1 fruit fly cellular context compared by ENCODE assay signal in genomic region chr3R:4912130-4912549, dm6.
TF ChIP-seq lines count a peak whose summit lies in the region.

No protein-coding gene starts in this region.

TF ChIP-seq in whole organism, embryonic, 481 proteins besides CTCF, POLR2A, EP300 and RAD21 (continued from another document):
- TF ChIP-seq CG7786 (GFP tag; optimal IDR thresholded peaks at IDR 0.05; lab: Kevin White, UChicago) (peak; percentile 64), CG32767 (GFP tag; IDR thresholded peaks at IDR 0.05; lab: Robert Waterston, UW) (0 out of 2 replicates have a peak, but pooled peaks have one; percentile 34), D19A (tag; optimal IDR thresholded peaks at IDR 0.05; lab: Kevin White, UChicago) (peak; percentile 48), dm (GFP tag; optimal IDR thresholded peaks at IDR 0.05; lab: Kevin White, UChicago) (peak; percentile 14), Dip2 (GFP tag; IDR thresholded peaks at IDR 0.05; lab: Robert Waterston, UW) (no peak), CG18011 (GFP tag; optimal IDR thresholded peaks at IDR 0.05; lab: Kevin White, UChicago) (peak; percentile 35), CG7357 (GFP tag; IDR thresholded peaks at IDR 0.05; lab: Robert Waterston, UW) (peak; percentile 55; the same call in 1 of the 3 replicates), CrebB (tag; optimal IDR thresholded peaks at IDR 0.05; lab: Kevin White, UChicago) (peak; percentile 66), CG12744 (GFP tag; optimal IDR thresholded peaks at IDR 0.05; lab: Kevin White, UChicago) (no peak), Side (GFP tag; optimal IDR thresholded peaks at IDR 0.05; lab: Kevin White, UChicago) (peak; percentile 19), psq (GFP tag; optimal IDR thresholded peaks at IDR 0.05; lab: Kevin White, UChicago) (peak; percentile 5), peb (GFP tag; IDR thresholded peaks at IDR 0.05; lab: Robert Waterston, UW) (peak; percentile 40; the same call in 1 of the 2 replicates), trh (GFP tag; optimal IDR thresholded peaks at IDR 0.05; lab: Kevin White, UChicago) (no peak), croc (GFP tag; conservative IDR thresholded peaks at IDR 0.05; lab: Robert Waterston, UW) (no peak; the same call in 2 of the 3 replicates), vnd (GFP tag; IDR thresholded peaks at IDR 0.05; lab: Robert Waterston, UW; ENCODE audit: partially characterized antibody) (no peak), tx (GFP tag; optimal IDR thresholded peaks at IDR 0.05; lab: Kevin White, UChicago) (peak; percentile 47), CG10209 (GFP tag; optimal IDR thresholded peaks at IDR 0.05; lab: Kevin White, UChicago) (peak; percentile 31), sc (optimal IDR thresholded peaks at IDR 0.05; lab: Kevin White, UChicago) (no peak), sc (GFP tag; optimal IDR thresholded peaks at IDR 0.05; lab: Kevin White, UChicago) (no peak), sima (GFP tag; optimal IDR thresholded peaks at IDR 0.05; lab: Kevin White, UChicago) (no peak), CG18619 (GFP tag; optimal IDR thresholded peaks at IDR 0.05; lab: Kevin White, UChicago) (peak; percentile 73), CG5180 (GFP tag; optimal IDR thresholded peaks at IDR 0.05; lab: Kevin White, UChicago) (peak; percentile 11), fd3F (GFP tag; optimal IDR thresholded peaks at IDR 0.05; lab: Kevin White, UChicago) (peak; percentile 43), sqz (GFP tag; optimal IDR thresholded peaks at IDR 0.05; lab: Kevin White, UChicago) (peak; percentile 30), CG8359 (GFP tag; optimal IDR thresholded peaks at IDR 0.05; lab: Kevin White, UChicago; ENCODE audit: borderline replicate concordance) (no peak), BEAF-32 (GFP tag; optimal IDR thresholded peaks at IDR 0.05; lab: Kevin White, UChicago) (no peak), Chrac-16 (GFP tag; optimal IDR thresholded peaks at IDR 0.05; lab: Kevin White, UChicago) (peak; percentile 64), CG30431 (GFP tag; optimal IDR thresholded peaks at IDR 0.05; lab: Kevin White, UChicago) (peak; percentile 9), gcm2 (GFP tag; optimal IDR thresholded peaks at IDR 0.05; lab: Kevin White, UChicago) (no peak), MBD-R2 (GFP tag; IDR thresholded peaks at IDR 0.05; lab: Robert Waterston, UW) (peak; percentile 53; the same call in 1 of the 2 replicates), Taf1 (GFP tag; IDR thresholded peaks at IDR 0.05; lab: Robert Waterston, UW) (peak; percentile 72), Lhr (GFP tag; optimal IDR thresholded peaks at IDR 0.05; lab: Kevin White, UChicago) (no peak), CG10979 (tag; optimal IDR thresholded peaks at IDR 0.05; lab: Kevin White, UChicago) (peak; percentile 47), CG43689 (GFP tag; IDR thresholded peaks at IDR 0.05; lab: Robert Waterston, UW) (no peak), nmo (GFP tag; optimal IDR thresholded peaks at IDR 0.05; lab: Kevin White, UChicago) (peak; percentile 57), crc (GFP tag; optimal IDR thresholded peaks at IDR 0.05; lab: Kevin White, UChicago) (peak; percentile 48), CG14441 (GFP tag; IDR thresholded peaks at IDR 0.05; lab: Robert Waterston, UW) (peak; percentile 68; the same call in 1 of the 2 replicates), CG9876 (GFP tag; optimal IDR thresholded peaks at IDR 0.05; lab: Kevin White, UChicago) (no peak), sim (GFP tag; IDR thresholded peaks at IDR 0.05; lab: Robert Waterston, UW) (no peak), mld (GFP tag; IDR thresholded peaks at IDR 0.05; lab: Robert Waterston, UW; ENCODE audit: partially characterized antibody) (no peak), Rx (GFP tag; IDR thresholded peaks at IDR 0.05; lab: Robert Waterston, UW) (0 out of 2 replicates have a peak, but pooled peaks have one; percentile 7)
TF ChIP-seq in whole organism, embryonic: peak in this region for 329.
